Fruit fly (Drosophila melanogaster): ENCODE results near the gene Polr3A.

DNA sequence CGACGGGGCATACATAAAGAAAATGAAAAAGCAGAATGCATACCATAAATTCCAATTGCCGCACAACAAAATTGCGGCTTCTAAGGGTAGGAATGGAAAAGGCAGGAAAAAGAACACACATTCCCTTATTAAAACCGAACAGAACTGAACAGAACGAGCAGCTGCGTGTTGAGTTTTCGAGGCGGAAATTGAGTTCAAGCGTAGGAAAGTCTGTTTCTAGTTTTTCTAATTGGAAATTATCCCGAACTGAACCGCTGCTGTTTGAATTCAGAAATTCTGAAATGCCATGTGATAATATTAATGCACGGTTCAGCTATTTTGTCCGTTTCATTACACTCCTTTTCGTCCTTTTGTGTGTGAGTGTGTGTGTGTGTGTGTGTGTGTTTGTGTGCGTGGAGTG lies 54.1 kb downstream of the Polr3A start:
- TF ChIP-seq CG8478 (optimal IDR thresholded peaks at IDR 0.05), result no peak
- TF ChIP-seq CTCF (optimal IDR thresholded peaks at IDR 0.05), result no peak

Measured in S2 (cell line).